Worm (Caenorhabditis elegans): ENCODE results near the gene srlf-28.

Gene srlf-28

DNA sequence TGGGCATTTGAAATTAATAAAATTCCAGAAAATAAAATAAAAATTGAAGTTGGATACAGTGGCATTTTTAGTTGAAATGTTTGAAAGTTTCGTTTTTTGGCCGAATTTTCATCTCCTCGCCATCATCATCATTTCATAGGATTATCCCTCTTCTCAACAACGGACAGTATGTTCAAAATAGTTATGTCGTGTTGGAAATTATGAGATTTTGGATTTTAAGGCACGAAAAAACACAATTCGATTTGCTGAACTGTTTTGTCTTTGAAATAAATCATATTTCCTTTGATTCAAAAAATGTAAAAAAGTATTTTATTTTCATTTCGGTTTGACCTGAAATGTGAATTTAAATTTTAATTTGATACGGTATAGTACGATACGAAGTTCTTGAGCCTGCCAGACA lies at the start of gene srlf-28:
Gene srlf-28 (minus strand): TSS at position 101 of the 400 bp plus-strand sequence.
- TF ChIP-seq egl-13 (tag; optimal IDR thresholded peaks at IDR 0.05) (no peak), unc-30 (tag; optimal IDR thresholded peaks at IDR 0.05) (no peak), hlh-4 (tag; optimal IDR thresholded peaks at IDR 0.05) (no peak), nhr-12 (tag; optimal IDR thresholded peaks at IDR 0.05) (no peak), nhr-237 (tag; optimal IDR thresholded peaks at IDR 0.05) (no peak), egl-27 (tag; optimal IDR thresholded peaks at IDR 0.05) (no peak), unc-86 (tag; optimal IDR thresholded peaks at IDR 0.05) (no peak), rnt-1 (tag; optimal IDR thresholded peaks at IDR 0.05) (no peak), lir-3 (tag; optimal IDR thresholded peaks at IDR 0.05; ENCODE audit: poor library complexity) (no peak), sox-4 (tag; optimal IDR thresholded peaks at IDR 0.05) (no peak), fkh-4 (tag; optimal IDR thresholded peaks at IDR 0.05; ENCODE audit: borderline replicate concordance) (no peak), nhr-77 (tag; optimal IDR thresholded peaks at IDR 0.05) (no peak)

DNA sequence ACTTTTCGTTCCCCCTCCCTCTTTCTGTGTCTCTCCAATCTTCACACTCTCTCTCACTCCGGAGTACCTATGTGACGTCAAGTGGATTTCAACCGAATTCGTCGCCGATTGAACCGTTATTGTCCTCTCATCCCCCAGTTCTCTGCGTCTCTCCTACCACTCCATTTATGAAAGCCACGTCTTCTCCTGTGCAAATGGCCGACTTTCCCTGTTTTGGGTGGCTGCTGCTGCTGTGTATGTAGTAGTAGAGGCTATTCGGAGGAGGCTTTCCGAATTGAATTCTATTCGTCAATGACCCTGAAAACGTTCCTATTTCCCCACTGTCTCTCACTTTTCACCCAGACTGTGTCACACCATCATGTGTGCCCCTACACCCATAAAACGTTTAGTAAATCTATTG lies 48.1 kb upstream of the srlf-28 start:
- TF ChIP-seq snu-23 (GFP tag; optimal IDR thresholded peaks at IDR 0.05), result peak; percentile 5
- TF ChIP-seq nhr-76 (tag; optimal IDR thresholded peaks at IDR 0.05), result no peak
- TF ChIP-seq blmp-1 (tag; optimal IDR thresholded peaks at IDR 0.05), result peak; percentile 95
- no peak for TF ChIP-seq ces-1 (GFP tag; optimal IDR thresholded peaks at IDR 0.05)
- TF ChIP-seq mep-1 (tag; optimal IDR thresholded peaks at IDR 0.05), result no peak
- TF ChIP-seq nhr-85 (tag), result peak; percentile 27

DNA sequence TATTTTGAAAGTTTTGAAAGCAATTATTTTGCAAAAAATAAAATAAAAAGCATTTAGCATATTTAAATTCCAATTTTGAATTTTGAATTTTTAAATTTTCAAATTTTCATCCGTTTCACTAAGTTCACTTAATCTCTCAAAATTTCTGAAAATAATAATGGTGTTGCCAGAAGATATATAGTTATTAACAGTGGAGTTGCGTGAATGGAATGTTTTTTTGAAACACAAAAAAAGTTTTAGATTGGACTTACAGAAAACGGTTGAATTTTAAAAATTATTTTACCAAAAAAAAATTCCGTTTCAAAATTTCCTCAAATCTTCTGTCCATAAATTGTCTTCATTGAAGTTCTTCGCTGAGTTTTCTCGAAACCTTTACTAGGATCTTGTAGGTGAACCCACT lies 47.6 kb upstream of the srlf-28 start:
- no peak for TF ChIP-seq aha-1 (tag; optimal IDR thresholded peaks at IDR 0.05)
- no peak for TF ChIP-seq F16B12.6 (tag; optimal IDR thresholded peaks at IDR 0.05)
- no peak for TF ChIP-seq nhr-85 (tag)
- no peak for TF ChIP-seq alr-1 (tag; optimal IDR thresholded peaks at IDR 0.05; ENCODE audit: borderline replicate concordance)
- TF ChIP-seq ztf-4 (tag; optimal IDR thresholded peaks at IDR 0.05), result no peak
- no peak for TF ChIP-seq mef-2 (tag; optimal IDR thresholded peaks at IDR 0.05)
- TF ChIP-seq ceh-8 (GFP tag; optimal IDR thresholded peaks at IDR 0.05), result no peak
- no peak for TF ChIP-seq jun-1 (tag; optimal IDR thresholded peaks at IDR 0.05)
- TF ChIP-seq nhr-11 (tag; optimal IDR thresholded peaks at IDR 0.05), result no peak
- TF ChIP-seq lin-35 (GFP tag; optimal IDR thresholded peaks at IDR 0.05), result no peak

DNA sequence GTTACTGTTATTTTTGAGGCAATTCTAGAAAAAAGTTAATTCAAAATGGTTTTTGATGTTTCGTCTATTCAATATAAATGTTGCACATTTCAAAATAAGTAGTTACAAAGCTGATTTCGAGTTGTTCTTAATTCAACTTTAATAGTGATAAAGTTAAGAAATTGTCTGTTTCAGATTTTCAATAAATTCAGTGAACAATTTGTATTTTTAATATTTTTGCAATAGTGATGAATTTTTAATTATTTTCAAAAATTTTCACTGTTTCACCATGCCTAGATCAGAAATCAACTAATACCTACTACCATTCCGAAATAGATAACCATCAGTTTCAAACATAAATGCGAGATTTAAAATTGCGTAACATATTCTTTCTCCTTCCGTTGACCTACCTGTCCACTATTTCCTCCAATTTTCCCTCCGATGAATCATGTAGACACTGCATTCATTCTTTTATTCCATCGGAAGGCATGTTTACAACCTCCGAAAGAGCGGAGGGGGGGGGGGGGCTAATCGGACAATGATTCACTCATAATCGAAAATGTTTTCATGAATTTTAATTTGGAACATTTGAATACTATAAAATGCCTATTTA lies 46.5 kb upstream of the srlf-28 start:
- TF ChIP-seq nhr-85 (tag) (peak; percentile 62), ceh-90 (tag; optimal IDR thresholded peaks at IDR 0.05) (no peak), hlh-4 (tag; optimal IDR thresholded peaks at IDR 0.05) (no peak), unc-86 (tag; optimal IDR thresholded peaks at IDR 0.05) (no peak), hpl-2 (GFP tag; optimal IDR thresholded peaks at IDR 0.05) (no peak), blmp-1 (tag; optimal IDR thresholded peaks at IDR 0.05) (peak; percentile 77)

- TF ChIP-seq hpl-2 (GFP tag; optimal IDR thresholded peaks at IDR 0.05), result no peak
- TF ChIP-seq elt-3 (tag; optimal IDR thresholded peaks at IDR 0.05), result peak in 4 of 6 experiments; percentile 30 to 80 (median 50)
- TF ChIP-seq unc-130 (tag; optimal IDR thresholded peaks at IDR 0.05), result no peak
- peak; percentile 71 for TF ChIP-seq nhr-85 (tag)
- peak; percentile 47 for TF ChIP-seq snu-23 (GFP tag; optimal IDR thresholded peaks at IDR 0.05)
- TF ChIP-seq mep-1 (tag; optimal IDR thresholded peaks at IDR 0.05), result peak; percentile 23
- TF ChIP-seq nhr-76 (tag; optimal IDR thresholded peaks at IDR 0.05), result no peak
- TF ChIP-seq blmp-1 (tag; optimal IDR thresholded peaks at IDR 0.05), result peak; percentile 95
- no peak for TF ChIP-seq ceh-88 (GFP tag; IDR thresholded peaks at IDR 0.05)
- no peak for TF ChIP-seq efl-1 (optimal IDR thresholded peaks at IDR 0.05)
- no peak for TF ChIP-seq efl-1 (GFP tag; optimal IDR thresholded peaks at IDR 0.05 in 1 of 2)
- TF ChIP-seq hlh-17 (GFP tag; optimal IDR thresholded peaks at IDR 0.05; ENCODE audit: borderline replicate concordance), result no peak
- no peak for TF ChIP-seq tbx-2 (tag; optimal IDR thresholded peaks at IDR 0.05)
- no peak for TF ChIP-seq unc-62 (GFP tag; optimal IDR thresholded peaks at IDR 0.05)
- no peak for TF ChIP-seq egl-27 (tag; optimal IDR thresholded peaks at IDR 0.05)
- no peak for TF ChIP-seq sup-37 (GFP tag; optimal IDR thresholded peaks at IDR 0.05)
Measured at ce11 chrIV:14389070-14389469, 45.4 kb upstream of the srlf-28 start.

All from whole organism, L1 larva.